Fruit fly (Drosophila melanogaster) whole organism, wandering third instar larva: Measurements from ENCODE around the gene CG1607.

ENCODE experiments used
- Dfd ChIP-seq: fragments of >200 bp; optimal IDR thresholded peaks from 2 replicates; lab custom pipeline; 2017; ENCODE audit warnings: missing biosample characterization, missing genetic modification characterization
- Dif ChIP-seq: fragments of 200-275, 200-300 bp; sonication (Bioruptor generic); optimal IDR thresholded peaks from 2 replicates; lab custom pipeline; 2018; ENCODE audit warnings: missing biosample characterization, missing genetic modification characterization; ENCODE audit not compliant: partially characterized antibody
- Hr78 ChIP-seq: fragments of >200 bp; optimal IDR thresholded peaks from 2 replicates; lab custom pipeline; 2017; ENCODE audit warnings: missing biosample characterization, missing genetic modification characterization
- Hr83 ChIP-seq: fragments of 200-300 bp; sonication (Bioruptor generic); optimal IDR thresholded peaks from 2 replicates; lab custom pipeline; 2016; ENCODE audit warnings: missing biosample characterization, mild to moderate bottlenecking, missing genetic modification characterization, moderate library complexity; ENCODE audit not compliant: poor library complexity, severe bottlenecking
- Mio ChIP-seq: sonication (Bioruptor generic); optimal IDR thresholded peaks from 2 replicates; lab custom pipeline; 2016; ENCODE audit warnings: missing biosample characterization, missing genetic modification characterization
- N ChIP-seq: fragments of >200 bp; optimal IDR thresholded peaks from 2 replicates; lab custom pipeline; 2018; ENCODE audit warnings: missing biosample characterization, missing external identifiers, missing genetic modification characterization
- OdsH ChIP-seq: fragments of 200-800 bp; sonication (Bioruptor generic); optimal IDR thresholded peaks from 2 replicates; lab custom pipeline; 2016; ENCODE audit warnings: missing biosample characterization, mild to moderate bottlenecking, missing genetic modification characterization
- Vsx2 ChIP-seq: fragments of 200-300, 225-300 bp; sonication (Bioruptor generic); optimal IDR thresholded peaks from 2 replicates; lab custom pipeline; 2018; ENCODE audit warnings: missing biosample characterization, missing genetic modification characterization; ENCODE audit not compliant: partially characterized antibody
- br ChIP-seq: fragments of 200-800 bp; sonication (Bioruptor generic); optimal IDR thresholded peaks from 2 replicates; lab custom pipeline; 2016; ENCODE audit warnings: missing biosample characterization, missing genetic modification characterization
- dmrt93B ChIP-seq: fragments of 200-800 bp; sonication (Bioruptor generic); optimal IDR thresholded peaks from 2 replicates; lab custom pipeline; 2018; ENCODE audit warnings: missing biosample characterization, mild to moderate bottlenecking, missing genetic modification characterization
- dsf ChIP-seq: sonication (Bioruptor generic); optimal IDR thresholded peaks from 2 replicates; lab custom pipeline; 2016; ENCODE audit warnings: missing biosample characterization, missing genetic modification characterization, borderline replicate concordance
- h ChIP-seq: fragments of 200-800 bp; sonication (Bioruptor generic); optimal IDR thresholded peaks from 3 replicates; lab custom pipeline; 2016; ENCODE audit warnings: missing biosample characterization, mild to moderate bottlenecking, missing genetic modification characterization
- psq ChIP-seq: fragments of 200-800 bp; sonication (Bioruptor generic); optimal IDR thresholded peaks from 3 replicates; lab custom pipeline; 2017; ENCODE audit warnings: missing biosample characterization, mild to moderate bottlenecking, missing genetic modification characterization, moderate library complexity
- sage ChIP-seq: fragments of 200-800 bp; sonication (Bioruptor generic); optimal IDR thresholded peaks from 2 replicates; lab custom pipeline; 2016; ENCODE audit warnings: missing biosample characterization, mild to moderate bottlenecking, missing genetic modification characterization

DNA sequence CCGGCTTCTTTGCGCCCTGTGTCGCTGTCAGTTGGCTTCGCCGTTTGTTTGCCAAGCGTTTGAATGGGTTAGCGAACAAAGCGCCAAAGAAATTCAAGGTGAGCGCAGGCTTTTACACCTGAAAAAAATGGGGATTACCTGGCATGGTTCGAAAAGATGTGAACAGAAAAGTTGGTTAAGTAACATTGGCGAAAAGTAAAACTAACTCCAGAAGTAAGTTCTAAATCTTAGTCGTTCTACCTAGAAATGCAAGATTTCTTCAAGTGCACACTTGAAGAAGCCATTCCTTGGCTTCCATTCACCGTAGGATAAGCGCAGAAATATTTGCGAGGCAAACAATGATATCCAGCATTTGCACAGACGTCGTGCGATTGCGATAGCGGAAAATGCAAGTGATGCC lies 36.3 kb upstream of the CG1607 start:
- TF ChIP-seq h (GFP tag; lab: Kevin White, UChicago) = peak; percentile 8
- TF ChIP-seq Vsx2 (GFP tag; lab: Kevin White, UChicago) = no peak
- TF ChIP-seq Dif (GFP tag; lab: Kevin White, UChicago) = no peak
- TF ChIP-seq OdsH = no peak
- no peak for TF ChIP-seq dsf (GFP tag; lab: Kevin White, UChicago)
- no peak for TF ChIP-seq Hr83
- no peak for TF ChIP-seq br (GFP tag; lab: Kevin White, UChicago)
- no peak for TF ChIP-seq N
- TF ChIP-seq Mio = no peak
- TF ChIP-seq Hr78 (GFP tag; lab: Kevin White, UChicago) = no peak
- no peak for TF ChIP-seq sage (GFP tag; lab: Kevin White, UChicago)
- TF ChIP-seq dmrt93B (GFP tag; lab: Kevin White, UChicago) = no peak
- TF ChIP-seq psq = no peak
- TF ChIP-seq Dfd (GFP tag; lab: Kevin White, UChicago) = no peak
